Fruit fly (Drosophila melanogaster) whole organism, adult: ENCODE data around the gene RpL7-like.

Source experiments
- CG12768 ChIP-seq: fragments of 200-800 bp; sonication (Bioruptor generic); optimal IDR thresholded peaks from 2 replicates; lab custom pipeline; 2017; ENCODE audit warnings: missing biosample characterization, missing genetic modification characterization, mild to moderate bottlenecking, moderate library complexity, missing genetic modification reagents
- CG14711 ChIP-seq: fragments of 200-800 bp; sonication (Bioruptor generic); optimal IDR thresholded peaks from 2 replicates; lab custom pipeline; 2018; ENCODE audit warnings: missing biosample characterization, mild to moderate bottlenecking, missing genetic modification characterization, moderate library complexity
- CG7101 ChIP-seq: fragments of 200-800 bp; sonication (Bioruptor generic); optimal IDR thresholded peaks from 2 replicates; lab custom pipeline; 2018; ENCODE audit warnings: missing biosample characterization, mild to moderate bottlenecking, missing genetic modification characterization, moderate library complexity
- Mnt ChIP-seq: fragments of 200-800 bp; sonication (Bioruptor generic); optimal IDR thresholded peaks from 2 replicates; lab custom pipeline; 2016; ENCODE audit warnings: missing biosample characterization, mild to moderate bottlenecking, missing genetic modification characterization
- cic ChIP-seq: fragments of 200-800 bp; sonication (Bioruptor generic); optimal IDR thresholded peaks from 2 replicates; lab custom pipeline; 2017; ENCODE audit warnings: missing biosample characterization, mild to moderate bottlenecking, missing genetic modification characterization, moderate library complexity
- cnc ChIP-seq, 2 experiments: fragments of >200 bp; optimal IDR thresholded peaks; 2 replicates each; lab custom pipeline; 2017
- pad ChIP-seq: fragments of 200-800 bp; sonication (Bioruptor generic); optimal IDR thresholded peaks from 3 replicates; lab custom pipeline; 2017; ENCODE audit warnings: missing biosample characterization, missing genetic modification characterization, mild to moderate bottlenecking, moderate library complexity, missing genetic modification reagents

- TF ChIP-seq pad (GFP tag; lab: Kevin White, UChicago) (no peak), cic (GFP tag; lab: Kevin White, UChicago) (no peak), CG7101 (tag; lab: Kevin White, UChicago) (no peak), CG14711 (tag; lab: Kevin White, UChicago) (no peak), Mnt (GFP tag; lab: Kevin White, UChicago) (no peak), CG12768 (GFP tag; lab: Kevin White, UChicago) (no peak), cnc (optimal IDR thresholded peaks at IDR 0.05; lab: Kevin White, UChicago) (no peak)
Observed at dm6 chr2L:12089145-12089544, 33.0 kb downstream of the RpL7-like start.
